Worm (Caenorhabditis elegans) whole organism, L1 larva: ENCODE results near the gene prdx-3.
A peak's percentile ranks its signal among the peaks of the same experiment; 100 is the strongest.

Experiments
- C16A3.4 ChIP-seq: fragments of 150-350 bp; optimal IDR thresholded peaks from 2 replicates; lab custom pipeline; 2014; ENCODE audit warnings: missing biosample characterization, missing genetic modification characterization
- C34B4.2 ChIP-seq: sonication (generic microtip); optimal IDR thresholded peaks from 2 replicates; lab custom pipeline; 2017; ENCODE audit warnings: mild to moderate bottlenecking, missing genetic modification characterization, missing compliant biosample characterization
- aly-2 ChIP-seq: fragments of 150-350 bp; optimal IDR thresholded peaks from 2 replicates; lab custom pipeline; 2014; ENCODE audit warnings: missing biosample characterization, missing genetic modification characterization
- ceh-8 ChIP-seq: fragments of 200-800 bp; sonication (Bioruptor generic); optimal IDR thresholded peaks from 2 replicates; lab custom pipeline; 2018; ENCODE audit warnings: mild to moderate bottlenecking, missing genetic modification characterization, moderate library complexity, missing compliant biosample characterization
- dpl-1 ChIP-seq, 3 experiments: fragments of 150-350 bp in 2 of 3; sonication (generic microtip) in 1 of 3; optimal IDR thresholded peaks; 2 replicates each; lab custom pipeline; 2014 to 2017; ENCODE audit warnings: missing biosample characterization in 3 of 3, missing genetic modification characterization in 3 of 3, missing genetic modification reagents in 3 of 3
- dsc-1 ChIP-seq: sonication (generic microtip); optimal IDR thresholded peaks from 2 replicates; lab custom pipeline; 2016; ENCODE audit warnings: mild to moderate bottlenecking, missing genetic modification characterization, missing compliant biosample characterization
- efl-1 ChIP-seq, 4 experiments: fragments of 150-350 bp; optimal IDR thresholded peaks in 3 of 4; peaks in 1 of 4; 1 replicate in 1 of 4; 2 replicates in 3 of 4; lab custom pipeline; 2014; ENCODE audit warnings: missing biosample characterization in 2 of 4, missing genetic modification characterization in 2 of 4, missing genetic modification reagents in 2 of 4
- efl-3 ChIP-seq: fragments of 200-800 bp; sonication (Bioruptor generic); optimal IDR thresholded peaks from 2 replicates; lab custom pipeline; 2018; ENCODE audit warnings: mild to moderate bottlenecking, missing genetic modification characterization, missing compliant biosample characterization
- egl-13 ChIP-seq: sonication (generic microtip); optimal IDR thresholded peaks from 2 replicates; lab custom pipeline; 2016; ENCODE audit warnings: missing genotype, missing genetic modification reagents, missing genetic modification characterization, missing compliant biosample characterization
- elt-2 ChIP-seq: sonication (generic microtip); optimal IDR thresholded peaks from 2 replicates; lab custom pipeline; 2016; ENCODE audit warnings: missing genetic modification characterization, mild to moderate bottlenecking, inconsistent platforms, missing compliant biosample characterization, missing genetic modification reagents
- ets-5 ChIP-seq: fragments of 200-800 bp; sonication (Bioruptor generic); IDR thresholded peaks from 2 replicates; pipeline ENCODE4 v1.3.6; 2022; ENCODE audit warnings: missing genetic modification characterization, missing compliant biosample characterization
- fkh-8 ChIP-seq: sonication (generic microtip); optimal IDR thresholded peaks from 2 replicates; lab custom pipeline; 2016; ENCODE audit warnings: mild to moderate bottlenecking, missing genetic modification characterization, missing compliant biosample characterization
- jun-1 ChIP-seq: fragments of 150-350 bp; optimal IDR thresholded peaks from 2 replicates; lab custom pipeline; 2014; ENCODE audit warnings: missing biosample characterization, missing genetic modification reagents, missing genetic modification characterization
- lin-13 ChIP-seq: fragments of 150-350 bp; optimal IDR thresholded peaks from 2 replicates; lab custom pipeline; 2014; ENCODE audit warnings: missing biosample characterization, missing genetic modification reagents, missing genetic modification characterization
- lin-15B ChIP-seq: fragments of 150-350 bp; sonication (generic microtip); optimal IDR thresholded peaks from 3 replicates; lab custom pipeline; 2014; ENCODE audit warnings: missing biosample characterization, missing genetic modification characterization
- lin-35 ChIP-seq, 2 experiments: fragments of 150-350 bp; optimal IDR thresholded peaks; 2 replicates each; lab custom pipeline; 2014; ENCODE audit warnings: missing biosample characterization in 2 of 2, missing genetic modification characterization in 2 of 2, missing genetic modification reagents in 2 of 2
- lir-3 ChIP-seq: sonication (generic microtip); optimal IDR thresholded peaks from 2 replicates; lab custom pipeline; 2016; ENCODE audit warnings: mild to moderate bottlenecking, missing genetic modification characterization, moderate library complexity, missing compliant biosample characterization; ENCODE audit not compliant: poor library complexity
- lsy-2 ChIP-seq, 2 experiments: fragments of 150-350 bp; optimal IDR thresholded peaks; 2 replicates each; lab custom pipeline; 2014; ENCODE audit warnings: missing biosample characterization in 2 of 2, missing genetic modification characterization in 2 of 2
- mab-9 ChIP-seq: fragments of 200-800 bp; sonication (Bioruptor generic); IDR thresholded peaks from 2 replicates; pipeline ENCODE4 v1.3.6; 2022; ENCODE audit warnings: missing genetic modification reagents, missing genetic modification characterization, missing compliant biosample characterization
- mdl-1 ChIP-seq, 2 experiments: fragments of 150-350 bp; optimal IDR thresholded peaks; 2 replicates each; lab custom pipeline; 2014 to 2017; ENCODE audit warnings: missing biosample characterization in 2 of 2, missing genetic modification characterization in 2 of 2, inconsistent platforms in 1 of 2
- mep-1 ChIP-seq: fragments of 150-350 bp; optimal IDR thresholded peaks from 2 replicates; lab custom pipeline; 2014; ENCODE audit warnings: missing biosample characterization, missing genetic modification characterization
- nhr-11 ChIP-seq: fragments of 150-350 bp; optimal IDR thresholded peaks from 2 replicates; lab custom pipeline; 2014; ENCODE audit warnings: missing biosample characterization, missing genetic modification characterization
- nhr-19 ChIP-seq: fragments of 200-800 bp; sonication (Bioruptor generic); conservative IDR thresholded peaks from 2 replicates; pipeline ENCODE4 v1.3.6; 2022; ENCODE audit warnings: missing genetic modification characterization, missing compliant biosample characterization
- nhr-20 ChIP-seq: sonication (generic microtip); optimal IDR thresholded peaks from 2 replicates; lab custom pipeline; 2016; ENCODE audit warnings: mild to moderate bottlenecking, missing genetic modification characterization, missing compliant biosample characterization
- nhr-47 ChIP-seq: sonication (generic microtip); optimal IDR thresholded peaks from 2 replicates; lab custom pipeline; 2016; ENCODE audit warnings: mild to moderate bottlenecking, missing genetic modification characterization, moderate library complexity, missing compliant biosample characterization
- nhr-71 ChIP-seq: sonication (generic microtip); optimal IDR thresholded peaks from 2 replicates; lab custom pipeline; 2016; ENCODE audit warnings: mild to moderate bottlenecking, missing genetic modification characterization, moderate library complexity, missing compliant biosample characterization
- nhr-76 ChIP-seq: sonication (generic microtip); optimal IDR thresholded peaks from 2 replicates; lab custom pipeline; 2017; ENCODE audit warnings: missing biosample characterization, missing genetic modification characterization
- nhr-90 ChIP-seq: sonication (generic microtip); optimal IDR thresholded peaks from 2 replicates; lab custom pipeline; 2016; ENCODE audit warnings: mild to moderate bottlenecking, missing genetic modification characterization, missing compliant biosample characterization; ENCODE audit not compliant: poor library complexity
- pqm-1 ChIP-seq: sonication (generic microtip); optimal IDR thresholded peaks from 3 replicates; lab custom pipeline; 2017; ENCODE audit warnings: missing biosample characterization, missing genetic modification characterization
- snu-23 ChIP-seq: sonication (generic microtip); optimal IDR thresholded peaks from 2 replicates; lab custom pipeline; 2016; ENCODE audit warnings: missing genetic modification characterization, missing compliant biosample characterization
- swsn-7 ChIP-seq: sonication (generic microtip); optimal IDR thresholded peaks from 2 replicates; lab custom pipeline; 2016; ENCODE audit warnings: missing genetic modification characterization, missing compliant biosample characterization
- tbx-2 ChIP-seq: sonication (generic microtip); optimal IDR thresholded peaks from 2 replicates; lab custom pipeline; 2016; ENCODE audit warnings: missing genetic modification characterization, missing compliant biosample characterization
- tlp-1 ChIP-seq: fragments of 150-350 bp; optimal IDR thresholded peaks from 2 replicates; lab custom pipeline; 2014; ENCODE audit warnings: missing biosample characterization, missing genetic modification characterization
- unc-130 ChIP-seq: fragments of 150-350 bp; optimal IDR thresholded peaks from 2 replicates; lab custom pipeline; 2017; ENCODE audit warnings: missing biosample characterization, missing genetic modification characterization, inconsistent platforms
- xbp-1 ChIP-seq: sonication (generic microtip); optimal IDR thresholded peaks from 2 replicates; lab custom pipeline; 2016; ENCODE audit warnings: missing genetic modification characterization, missing compliant biosample characterization
- ztf-11 ChIP-seq, 2 experiments: sonication (generic microtip); optimal IDR thresholded peaks; 2 replicates each; lab custom pipeline; 2016 to 2017; ENCODE audit warnings: missing genetic modification characterization in 2 of 2, missing biosample characterization in 1 of 2, missing compliant biosample characterization in 1 of 2
- ztf-4 ChIP-seq: fragments of 150-350 bp; optimal IDR thresholded peaks from 2 replicates; lab custom pipeline; 2014; ENCODE audit warnings: missing biosample characterization, missing genetic modification characterization

The prdx-3 gene

DNA sequence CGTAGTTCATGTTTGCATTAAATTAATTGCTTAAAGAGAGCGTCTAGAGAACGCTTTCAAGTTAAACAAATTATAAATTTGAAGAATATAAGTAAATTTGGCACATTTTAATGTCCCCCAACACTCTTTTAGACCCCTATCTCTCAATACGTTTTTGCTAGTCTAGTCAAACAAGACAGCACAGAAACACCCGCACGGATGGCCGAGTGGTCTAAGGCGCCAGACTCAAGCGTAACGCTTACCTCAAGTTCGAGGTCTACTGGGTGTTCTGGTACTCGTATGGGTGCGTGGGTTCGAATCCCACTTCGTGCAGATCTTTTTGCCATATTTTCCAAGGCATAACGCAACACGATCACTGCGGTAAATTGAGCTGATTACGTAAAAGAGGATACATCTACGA is 44.9 kb upstream of the prdx-3 start (continued):
- TF ChIP-seq ztf-4 (tag; lab: Kevin White, UChicago) (no peak), lin-15B (tag; lab: Kevin White, UChicago) (no peak), nhr-90 (tag; lab: Kevin White, UChicago) (peak; percentile 47), ceh-8 (GFP tag; lab: Kevin White, UChicago) (no peak), snu-23 (GFP tag; lab: Kevin White, UChicago) (peak; percentile 49), dsc-1 (tag; lab: Kevin White, UChicago) (no peak), pqm-1 (tag; lab: Kevin White, UChicago) (no peak), ztf-11 (tag; optimal IDR thresholded peaks at IDR 0.05; lab: Kevin White, UChicago) (no peak)

DNA sequence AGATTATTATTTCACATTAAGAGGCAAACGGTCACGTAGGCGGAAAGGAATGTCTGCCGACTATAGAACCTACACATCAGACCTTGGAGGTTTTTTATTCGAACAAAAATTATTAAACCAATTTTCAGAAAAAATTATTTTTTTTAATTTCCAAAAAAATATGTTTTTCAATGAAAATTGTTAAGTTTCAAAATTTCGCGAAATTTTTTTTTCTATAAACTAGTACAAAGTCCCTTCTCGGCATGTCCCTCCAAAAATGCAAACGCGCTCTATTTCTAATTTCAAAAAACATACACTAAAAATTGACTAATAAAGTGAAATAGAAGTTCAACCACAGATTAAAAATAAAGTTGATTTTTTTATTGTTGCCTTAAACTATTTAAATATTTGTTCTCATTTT is 42.3 kb upstream of the prdx-3 start, which contains the start of gene ckb-1:
ckb-1 (plus strand) TSS at position 301 of the 400 bp plus-strand sequence.
- TF ChIP-seq dpl-1 (GFP tag; optimal IDR thresholded peaks at IDR 0.05; lab: Kevin White, UChicago) = peak in 1 of 3 experiments; percentile 24
- TF ChIP-seq lin-35 (GFP tag; optimal IDR thresholded peaks at IDR 0.05; lab: Kevin White, UChicago) = peak in 1 of 2 experiments; percentile 18
- TF ChIP-seq elt-2 (tag; lab: Kevin White, UChicago) = no peak
- TF ChIP-seq unc-130 (tag; lab: Kevin White, UChicago) = no peak
- TF ChIP-seq lsy-2 (tag; optimal IDR thresholded peaks at IDR 0.05; lab: Kevin White, UChicago) = peak; percentile 0 to 32
- TF ChIP-seq, all 84 proteins: peak for 3

DNA sequence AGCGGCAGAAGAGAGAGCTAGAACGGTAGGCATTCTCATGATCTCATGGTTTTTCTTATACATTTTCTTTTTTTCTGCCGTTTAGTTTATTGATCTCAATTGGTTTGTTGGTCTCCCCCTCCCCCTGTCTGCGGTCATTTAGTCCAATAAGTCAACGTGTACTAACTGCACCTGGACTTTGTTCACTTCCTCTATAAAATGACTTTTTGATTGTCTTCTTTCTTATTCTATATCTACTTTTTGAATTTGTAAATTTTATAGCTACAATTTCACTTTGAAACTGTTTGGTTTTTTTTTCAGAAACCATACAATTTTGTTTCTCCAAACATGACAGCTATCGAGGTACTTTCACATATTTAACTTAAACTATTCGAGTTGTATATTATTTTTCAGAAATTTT is 39.6 kb upstream of the prdx-3 start, which contains the start of gene ckb-2:
ckb-2 (plus strand) TSS at position 301 of the 400 bp plus-strand sequence.
- peak; percentile 71 for TF ChIP-seq xbp-1 (tag; lab: Kevin White, UChicago)
- no peak for TF ChIP-seq fkh-8 (tag; lab: Kevin White, UChicago)
- no peak for TF ChIP-seq dpl-1 (GFP tag; optimal IDR thresholded peaks at IDR 0.05; lab: Kevin White, UChicago)

DNA sequence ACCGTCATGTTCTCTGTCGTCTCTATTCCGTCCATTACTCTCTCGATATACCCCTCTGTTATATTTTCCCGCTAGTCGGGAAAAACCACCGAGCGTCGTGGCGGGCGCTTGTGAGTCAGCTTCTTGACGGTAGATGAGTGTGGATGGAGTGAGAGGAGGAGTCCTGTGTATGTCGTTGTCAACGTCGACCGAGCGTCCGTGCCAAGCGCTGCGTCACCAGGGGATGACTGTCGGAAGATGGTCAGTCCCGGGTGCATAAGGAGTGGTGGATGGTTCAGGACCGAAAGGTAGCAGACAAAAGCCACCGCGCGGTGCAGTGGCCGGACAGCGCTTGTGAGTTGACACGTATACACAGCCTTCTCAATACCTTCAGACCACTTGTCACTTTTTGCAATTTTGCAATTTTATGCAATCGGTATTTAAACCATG is 37.8 kb upstream of the prdx-3 start:
- TF ChIP-seq aly-2 (tag; lab: Kevin White, UChicago) (peak; percentile 35), tbx-2 (tag; lab: Kevin White, UChicago) (peak; percentile 24), nhr-20 (tag; lab: Kevin White, UChicago) (peak; percentile 36), swsn-7 (peak; percentile 21), mdl-1 (tag; optimal IDR thresholded peaks at IDR 0.05; lab: Kevin White, UChicago) (peak in 1 of 2 experiments; percentile 14), xbp-1 (tag; lab: Kevin White, UChicago) (peak; percentile 28), dsc-1 (tag; lab: Kevin White, UChicago) (peak; percentile 44), jun-1 (tag; lab: Kevin White, UChicago) (peak; percentile 17), nhr-71 (tag; lab: Kevin White, UChicago) (peak; percentile 61), C16A3.4 (tag; lab: Kevin White, UChicago) (peak; percentile 13), lin-35 (GFP tag; optimal IDR thresholded peaks at IDR 0.05; lab: Kevin White, UChicago) (peak in 1 of 2 experiments; percentile 26), lsy-2 (tag; optimal IDR thresholded peaks at IDR 0.05; lab: Kevin White, UChicago) (peak in 1 of 2 experiments; percentile 57), nhr-90 (tag; lab: Kevin White, UChicago) (peak; percentile 37), efl-1 (optimal IDR thresholded peaks at IDR 0.05; lab: Kevin White, UChicago) (peak in 1 of 2 experiments; percentile 9), efl-1 (GFP tag; optimal IDR thresholded peaks at IDR 0.05 in 1 of 2; lab: Kevin White, UChicago) (peak in 1 of 2 experiments; percentile 70), nhr-19 (GFP tag; lab: Robert Waterston, UW) (peak; percentile 68), snu-23 (GFP tag; lab: Kevin White, UChicago) (peak; percentile 45), nhr-47 (tag; lab: Kevin White, UChicago) (peak; percentile 51), lir-3 (tag; lab: Kevin White, UChicago) (peak; percentile 27)

DNA sequence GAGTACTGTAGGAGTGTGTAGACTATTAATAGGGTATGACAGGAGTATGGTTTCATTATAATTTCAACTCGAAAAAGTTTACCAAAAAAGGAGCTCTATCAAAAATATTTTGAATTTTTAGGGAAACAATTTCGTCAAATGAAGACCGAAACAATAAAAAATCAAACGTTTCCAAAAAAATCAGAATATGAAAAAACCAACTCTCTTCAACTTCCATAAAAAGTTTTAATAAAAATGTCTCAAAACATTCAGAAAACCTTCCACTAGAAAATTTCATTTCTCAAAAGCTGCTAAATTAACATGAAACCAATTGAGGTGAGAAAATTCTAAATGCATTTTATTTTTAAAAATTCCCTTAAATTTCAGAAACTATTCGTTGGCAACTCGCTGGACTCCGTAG is 36.7 kb upstream of the prdx-3 start, which contains the start of gene ckb-3:
ckb-3 (plus strand) TSS at position 301 of the 400 bp plus-strand sequence.
- no peak for TF ChIP-seq lin-13 (GFP tag; lab: Kevin White, UChicago)
- no peak for TF ChIP-seq dpl-1 (GFP tag; optimal IDR thresholded peaks at IDR 0.05; lab: Kevin White, UChicago)
- TF ChIP-seq pqm-1 (tag; lab: Kevin White, UChicago) = no peak
- no peak for TF ChIP-seq mep-1
- no peak for TF ChIP-seq nhr-76
- no peak for TF ChIP-seq snu-23 (GFP tag; lab: Kevin White, UChicago)
- TF ChIP-seq nhr-11 (tag; lab: Kevin White, UChicago) = no peak
- no peak for TF ChIP-seq efl-3 (GFP tag; lab: Kevin White, UChicago)
- no peak for TF ChIP-seq nhr-47 (tag; lab: Kevin White, UChicago)
- TF ChIP-seq tlp-1 = no peak
- TF ChIP-seq mab-9 (GFP tag; lab: Robert Waterston, UW) = no peak
- no peak for TF ChIP-seq egl-13 (tag; lab: Kevin White, UChicago)
- TF ChIP-seq ets-5 = no peak
- TF ChIP-seq ceh-8 (GFP tag; lab: Kevin White, UChicago) = no peak
- TF ChIP-seq C34B4.2 (tag; lab: Kevin White, UChicago) = no peak
- TF ChIP-seq nhr-71 (tag; lab: Kevin White, UChicago) = no peak
- TF ChIP-seq lin-15B (tag; lab: Kevin White, UChicago) = no peak
